Worm (Caenorhabditis elegans) whole organism, L4/young adult: ENCODE data around the gene R53.5.

Source experiments
- W03F9.2 ChIP-seq: fragments of 150-350 bp; optimal IDR thresholded peaks from 2 replicates; lab custom pipeline; 2014; ENCODE audit warnings: missing biosample characterization, missing genetic modification characterization
- dao-5 ChIP-seq: sonication (generic microtip); optimal IDR thresholded peaks from 2 replicates; lab custom pipeline; 2016; ENCODE audit warnings: missing genotype, missing genetic modification characterization, moderate library complexity, missing compliant biosample characterization
- him-1 ChIP-seq: sonication (generic microtip); optimal IDR thresholded peaks from 2 replicates; lab custom pipeline; 2016; ENCODE audit warnings: missing genotype, missing genetic modification reagents, missing genetic modification characterization, missing compliant biosample characterization

DNA sequence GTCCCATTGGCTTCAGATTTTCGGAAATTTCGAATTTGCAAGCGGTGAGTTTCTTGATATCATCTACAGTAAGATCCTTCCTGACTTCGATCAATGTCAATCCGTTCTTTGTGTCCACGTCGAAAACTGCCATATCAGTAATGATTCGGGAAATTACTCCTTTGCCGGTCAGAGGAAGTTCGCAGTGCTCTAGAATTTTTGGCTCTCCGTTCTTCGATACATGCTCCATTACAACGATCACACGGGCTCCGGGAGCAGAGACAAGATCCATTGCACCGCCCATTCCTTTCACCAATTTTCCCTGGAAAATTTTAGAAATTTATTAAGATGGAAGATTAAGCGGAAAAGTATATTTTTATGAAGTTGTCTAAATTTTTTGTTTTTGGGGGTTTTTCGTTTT is 35.7 kb downstream of the R53.5 start:
- TF ChIP-seq him-1 (tag; lab: Kevin White, UChicago) (no peak), W03F9.2 (tag; lab: Kevin White, UChicago) (no peak), dao-5 (tag; lab: Kevin White, UChicago) (no peak)
